Fruit fly (Drosophila melanogaster) whole organism, embryonic: ENCODE results near the gene Pvr.

Experiments used
- Abd-B ChIP-seq: fragments of 200-800 bp; sonication (Bioruptor generic); optimal IDR thresholded peaks from 2 replicates; lab custom pipeline; 2018; ENCODE audit warnings: missing biosample characterization, mild to moderate bottlenecking, missing genetic modification characterization, moderate library complexity
- Bgb ChIP-seq: fragments of 200-800 bp; sonication (Bioruptor generic); IDR thresholded peaks from 2 replicates; pipeline ENCODE4 v1.3.6; 2022; ENCODE audit warnings: missing biosample characterization, missing genetic modification characterization; ENCODE audit not compliant: partially characterized antibody
- CG10147 ChIP-seq: fragments of 200-800 bp; sonication (Bioruptor generic); optimal IDR thresholded peaks from 2 replicates; lab custom pipeline; 2019; ENCODE audit warnings: missing biosample characterization, mild to moderate bottlenecking, missing genetic modification characterization, moderate library complexity
- CG12155 ChIP-seq: fragments of 200-800 bp; sonication (Bioruptor generic); optimal IDR thresholded peaks from 3 replicates; lab custom pipeline; 2016; ENCODE audit warnings: missing biosample characterization, missing genetic modification characterization
- CG12219 ChIP-seq: fragments of 200-800 bp; sonication (Bioruptor generic); optimal IDR thresholded peaks from 3 replicates; lab custom pipeline; 2018; ENCODE audit warnings: missing biosample characterization, mild to moderate bottlenecking, missing genetic modification characterization
- CG1233 ChIP-seq: fragments of 200-800 bp; sonication (Bioruptor generic); optimal IDR thresholded peaks from 4 replicates; lab custom pipeline; 2018; ENCODE audit warnings: missing biosample characterization, mild to moderate bottlenecking, missing genetic modification characterization
- CG13123 ChIP-seq: fragments of 200-800 bp; sonication (Bioruptor generic); optimal IDR thresholded peaks from 2 replicates; lab custom pipeline; 2016; ENCODE audit warnings: missing biosample characterization, missing genetic modification characterization
- CG13296 ChIP-seq: fragments of 200-800 bp; sonication (Bioruptor generic); optimal IDR thresholded peaks from 3 replicates; lab custom pipeline; 2018; ENCODE audit warnings: missing biosample characterization, mild to moderate bottlenecking, missing genetic modification characterization
- CG1529 ChIP-seq: fragments of 200-800 bp; sonication (Bioruptor generic); optimal IDR thresholded peaks from 3 replicates; lab custom pipeline; 2018; ENCODE audit warnings: missing biosample characterization, missing genetic modification characterization
- CG15479 ChIP-seq: fragments of 200-800 bp; sonication (Bioruptor generic); optimal IDR thresholded peaks from 3 replicates; lab custom pipeline; 2019; ENCODE audit warnings: missing biosample characterization, mild to moderate bottlenecking, missing genetic modification characterization, moderate library complexity
- CG16815 ChIP-seq: fragments of 200-800 bp; sonication (Bioruptor generic); optimal IDR thresholded peaks from 3 replicates; lab custom pipeline; 2017; ENCODE audit warnings: missing biosample characterization, mild to moderate bottlenecking, missing genetic modification characterization
- CG3281 ChIP-seq: fragments of 200-800 bp; sonication (Bioruptor generic); optimal IDR thresholded peaks from 3 replicates; lab custom pipeline; 2017; ENCODE audit warnings: missing biosample characterization, mild to moderate bottlenecking, missing genetic modification characterization
- CG33213 ChIP-seq: fragments of 200-800 bp; sonication (Bioruptor generic); optimal IDR thresholded peaks from 3 replicates; lab custom pipeline; 2016; ENCODE audit warnings: missing biosample characterization, missing genetic modification characterization
- CG33557 ChIP-seq: fragments of 200-800 bp; sonication (Bioruptor generic); optimal IDR thresholded peaks from 2 replicates; lab custom pipeline; 2019; ENCODE audit warnings: missing biosample characterization, mild to moderate bottlenecking, missing genetic modification characterization, moderate library complexity
- CG3407 ChIP-seq: fragments of 200-800 bp; sonication (Bioruptor generic); optimal IDR thresholded peaks from 2 replicates; lab custom pipeline; 2018; ENCODE audit warnings: missing biosample characterization, mild to moderate bottlenecking, missing genetic modification characterization
- CG3995 ChIP-seq: fragments of 200-800 bp; sonication (Bioruptor generic); optimal IDR thresholded peaks from 3 replicates; lab custom pipeline; 2016; ENCODE audit warnings: missing biosample characterization, missing genetic modification characterization
- CG4282 ChIP-seq: fragments of 200-800 bp; sonication (Bioruptor generic); optimal IDR thresholded peaks from 2 replicates; lab custom pipeline; 2016; ENCODE audit warnings: missing biosample characterization, missing genetic modification characterization
- CG4424 ChIP-seq: fragments of 200-800 bp; sonication (Bioruptor generic); optimal IDR thresholded peaks from 3 replicates; lab custom pipeline; 2016; ENCODE audit warnings: missing biosample characterization, missing genetic modification characterization
- CG4730 ChIP-seq: fragments of 200-800 bp; sonication (Bioruptor generic); IDR thresholded peaks from 2 replicates; pipeline ENCODE4 v1.3.6; 2022; ENCODE audit warnings: missing biosample characterization, missing genetic modification characterization
- CG4820 ChIP-seq: fragments of 200-800 bp; sonication (Bioruptor generic); optimal IDR thresholded peaks from 3 replicates; lab custom pipeline; 2016; ENCODE audit warnings: missing biosample characterization, missing genetic modification characterization
- CG8924 ChIP-seq: fragments of 200-800 bp; optimal IDR thresholded peaks from 3 replicates; lab custom pipeline; 2019; ENCODE audit warnings: missing biosample characterization, mild to moderate bottlenecking, missing genetic modification characterization, moderate library complexity
- CG8944 ChIP-seq: fragments of 200-800 bp; sonication (Bioruptor generic); optimal IDR thresholded peaks from 3 replicates; lab custom pipeline; 2016; ENCODE audit warnings: missing biosample characterization, missing genetic modification characterization
- CG9215 ChIP-seq: fragments of 200-800 bp; sonication (Bioruptor generic); IDR thresholded peaks from 2 replicates; pipeline ENCODE4 v1.3.6; 2022; ENCODE audit warnings: missing biosample characterization, missing genetic modification characterization
- Dip3 ChIP-seq: fragments of 200-800 bp; sonication (Bioruptor generic); optimal IDR thresholded peaks from 3 replicates; lab custom pipeline; 2016; ENCODE audit warnings: missing biosample characterization, missing genetic modification characterization
- Dref ChIP-seq: fragments of 200-800 bp; sonication (Bioruptor generic); IDR thresholded peaks from 2 replicates; pipeline ENCODE4 v1.3.6; 2022; ENCODE audit warnings: missing biosample characterization, missing genetic modification characterization
- Ets97D ChIP-seq: fragments of 200-800 bp; sonication (Bioruptor generic); optimal IDR thresholded peaks from 3 replicates; lab custom pipeline; 2016; ENCODE audit warnings: missing biosample characterization, missing genetic modification characterization
- MTF-1 ChIP-seq: fragments of 200-800 bp; sonication (Bioruptor generic); optimal IDR thresholded peaks from 2 replicates; lab custom pipeline; 2018; ENCODE audit warnings: missing biosample characterization, mild to moderate bottlenecking, missing genetic modification characterization, borderline replicate concordance
- PHDP ChIP-seq: fragments of 200-800 bp; sonication (Bioruptor generic); optimal IDR thresholded peaks from 3 replicates; lab custom pipeline; 2018; ENCODE audit warnings: missing biosample characterization, mild to moderate bottlenecking, missing genetic modification characterization, moderate library complexity
- Scr ChIP-seq: fragments of 200-800 bp; sonication (Bioruptor generic); IDR thresholded peaks from 2 replicates; pipeline ENCODE4 v1.3.6; 2022; ENCODE audit warnings: missing biosample characterization, missing genetic modification characterization; ENCODE audit not compliant: partially characterized antibody
- Sox100B ChIP-seq: fragments of 200-800 bp; sonication (Bioruptor generic); optimal IDR thresholded peaks from 3 replicates; lab custom pipeline; 2018; ENCODE audit warnings: missing biosample characterization, mild to moderate bottlenecking, missing genetic modification characterization
- Taf1 ChIP-seq: fragments of 200-800 bp; sonication (Bioruptor generic); IDR thresholded peaks from 2 replicates; pipeline ENCODE4 v1.3.6; 2022; ENCODE audit warnings: missing biosample characterization, missing genetic modification characterization
- bcd ChIP-seq: fragments of 200-800 bp; sonication (Bioruptor generic); optimal IDR thresholded peaks from 2 replicates; lab custom pipeline; 2017; ENCODE audit warnings: missing biosample characterization, mild to moderate bottlenecking, missing genetic modification characterization
- cato ChIP-seq: fragments of 200-800 bp; sonication (Bioruptor generic); optimal IDR thresholded peaks from 2 replicates; lab custom pipeline; 2016; ENCODE audit warnings: missing biosample characterization, missing genetic modification characterization, borderline replicate concordance
- cwo ChIP-seq: fragments of 200-800 bp; sonication (Bioruptor generic); optimal IDR thresholded peaks from 3 replicates; lab custom pipeline; 2017; ENCODE audit warnings: missing biosample characterization, missing genetic modification characterization, mild to moderate bottlenecking, moderate library complexity, missing genetic modification reagents
- dpn ChIP-seq, 2 experiments: fragments of 200-800 bp; sonication (Bioruptor generic); optimal IDR thresholded peaks; 3 replicates each; lab custom pipeline; 2016; ENCODE audit warnings: missing biosample characterization in 2 of 2, missing genetic modification characterization in 2 of 2
- en ChIP-seq: fragments of 200-800 bp; sonication (Bioruptor generic); optimal IDR thresholded peaks from 2 replicates; lab custom pipeline; 2016; ENCODE audit warnings: missing biosample characterization, missing genetic modification characterization
- hkb ChIP-seq, 2 experiments: fragments of 200-800 bp in 1 of 2; fragments of >200 bp in 1 of 2; sonication (Bioruptor generic) in 1 of 2; IDR thresholded peaks in 1 of 2; optimal IDR thresholded peaks in 1 of 2; 2 replicates each; pipeline versions ENCODE4 v1.3.6 to Lab custom; 2017 to 2022; ENCODE audit warnings: missing biosample characterization in 1 of 2, missing genetic modification characterization in 1 of 2
- lbe ChIP-seq: fragments of 200-800 bp; sonication (Bioruptor generic); optimal IDR thresholded peaks from 2 replicates; lab custom pipeline; 2016; ENCODE audit warnings: missing biosample characterization, mild to moderate bottlenecking, missing genetic modification characterization
- oc ChIP-seq: fragments of 200-800 bp; sonication (Bioruptor generic); optimal IDR thresholded peaks from 2 replicates; lab custom pipeline; 2018; ENCODE audit warnings: missing biosample characterization, mild to moderate bottlenecking, missing genetic modification characterization, moderate library complexity
- p53 ChIP-seq: fragments of 200-800 bp; sonication (Bioruptor generic); optimal IDR thresholded peaks from 2 replicates; lab custom pipeline; 2016; ENCODE audit warnings: missing biosample characterization, missing genetic modification characterization
- pros ChIP-seq: fragments of 200-800 bp; sonication (Bioruptor generic); optimal IDR thresholded peaks from 3 replicates; lab custom pipeline; 2019; ENCODE audit warnings: missing biosample characterization, mild to moderate bottlenecking, missing genetic modification characterization, moderate library complexity
- pzg ChIP-seq: fragments of 200-800 bp; sonication (Bioruptor generic); optimal IDR thresholded peaks from 3 replicates; lab custom pipeline; 2018; ENCODE audit warnings: missing biosample characterization, mild to moderate bottlenecking, missing genetic modification characterization, moderate library complexity
- sd ChIP-seq: fragments of 200-800 bp; sonication (Bioruptor generic); optimal IDR thresholded peaks from 3 replicates; lab custom pipeline; 2018; ENCODE audit warnings: missing biosample characterization, mild to moderate bottlenecking, missing genetic modification characterization, moderate library complexity
- sisA ChIP-seq: fragments of 200-800 bp; sonication (Bioruptor generic); IDR thresholded peaks from 2 replicates; pipeline ENCODE4 v1.3.6; 2022; ENCODE audit warnings: missing biosample characterization, missing genetic modification characterization
- sna ChIP-seq: fragments of 200-800 bp; sonication (Bioruptor generic); IDR thresholded peaks from 2 replicates; pipeline ENCODE4 v1.3.6; 2022; ENCODE audit warnings: missing biosample characterization, missing genetic modification characterization; ENCODE audit not compliant: partially characterized antibody
- ttk ChIP-seq: fragments of 200-800 bp; sonication (Bioruptor generic); IDR thresholded peaks from 2 replicates; pipeline ENCODE4 v2.1.2; 2022; ENCODE audit warnings: missing biosample characterization, missing genetic modification characterization
- twi ChIP-seq: fragments of 200-800 bp; optimal IDR thresholded peaks from 2 replicates; lab custom pipeline; 2019; ENCODE audit warnings: missing biosample characterization, mild to moderate bottlenecking, missing genetic modification characterization, moderate library complexity
- vnd ChIP-seq: fragments of 200-800 bp; sonication (Bioruptor generic); IDR thresholded peaks from 3 replicates; pipeline ENCODE4 v1.3.6; 2022; ENCODE audit warnings: missing biosample characterization, missing genetic modification characterization; ENCODE audit not compliant: partially characterized antibody
- zfh2 ChIP-seq: fragments of 200-800 bp; sonication (Bioruptor generic); optimal IDR thresholded peaks from 2 replicates; lab custom pipeline; 2016; ENCODE audit warnings: missing biosample characterization, missing genetic modification characterization

The Pvr gene

DNA sequence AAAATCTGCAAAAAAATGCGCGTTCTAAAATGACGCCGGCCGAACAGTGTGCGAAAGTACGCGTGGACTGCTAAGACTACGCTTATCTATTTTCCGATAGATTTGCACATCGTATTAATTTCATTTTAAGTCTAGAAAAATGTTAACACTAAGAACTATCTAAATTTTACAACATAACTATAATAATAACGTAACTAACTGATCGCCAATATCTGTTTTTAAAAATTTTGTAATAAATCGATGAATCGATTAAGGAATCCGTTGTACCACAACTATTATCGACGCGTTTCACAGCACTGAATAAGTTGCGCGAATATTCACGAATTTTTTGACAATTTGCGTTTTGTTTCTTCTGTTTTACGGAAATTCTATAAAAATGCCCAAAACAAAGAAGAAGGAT lies 28.6 kb downstream of the Pvr start, which contains the start of gene Ssb-c31a (continued):
- TF ChIP-seq CG1233 (GFP tag; lab: Kevin White, UChicago) (peak; percentile 31), sna (peak; percentile 63; the same call in 1 of the 2 replicates), pzg (peak; percentile 58), vnd (GFP tag; lab: Robert Waterston, UW) (peak; percentile 70), bcd (GFP tag; lab: Kevin White, UChicago) (peak; percentile 55), CG15479 (peak; percentile 70), sisA (no peak), CG12219 (no peak), CG8944 (GFP tag; lab: Kevin White, UChicago) (no peak), en (GFP tag; lab: Kevin White, UChicago) (no peak), cwo (GFP tag; lab: Kevin White, UChicago) (peak; percentile 20), ttk (GFP tag; lab: Robert Waterston, UW) (0 out of 2 replicates have a peak, but pooled peaks have one; percentile 43), CG1529 (GFP tag; lab: Kevin White, UChicago) (peak; percentile 23), CG4730 (GFP tag; lab: Robert Waterston, UW) (no peak), PHDP (tag; lab: Kevin White, UChicago) (peak; percentile 43), CG3281 (GFP tag; lab: Kevin White, UChicago) (peak; percentile 48), CG4424 (GFP tag; lab: Kevin White, UChicago) (peak; percentile 39), lbe (GFP tag; lab: Kevin White, UChicago) (peak; percentile 73), CG3407 (GFP tag; lab: Kevin White, UChicago) (peak; percentile 18), Taf1 (GFP tag; lab: Robert Waterston, UW) (no peak), p53 (peak; percentile 36), pros (GFP tag; lab: Kevin White, UChicago) (no peak), Scr (GFP tag; lab: Robert Waterston, UW) (peak; percentile 86), sd (tag; lab: Kevin White, UChicago) (peak; percentile 61), CG33557 (GFP tag; lab: Kevin White, UChicago) (peak; percentile 44), CG12155 (GFP tag; lab: Kevin White, UChicago) (peak; percentile 56), Bgb (GFP tag; lab: Robert Waterston, UW) (peak; percentile 66), MTF-1 (GFP tag; lab: Kevin White, UChicago) (no peak), CG16815 (GFP tag; lab: Kevin White, UChicago) (peak; percentile 10), CG10147 (peak; percentile 61), CG13123 (GFP tag; lab: Kevin White, UChicago) (peak; percentile 37), Abd-B (GFP tag; lab: Kevin White, UChicago) (peak; percentile 28), zfh2 (GFP tag; lab: Kevin White, UChicago) (peak; percentile 68), Dip3 (GFP tag; lab: Kevin White, UChicago) (peak; percentile 44), CG4820 (peak; percentile 15), CG3995 (GFP tag; lab: Kevin White, UChicago) (peak; percentile 46), twi (peak; percentile 46), Dref (peak; percentile 62), oc (no peak), CG13296 (peak; percentile 62), CG33213 (GFP tag; lab: Kevin White, UChicago) (peak; percentile 10), dpn (GFP tag; optimal IDR thresholded peaks at IDR 0.05; lab: Kevin White, UChicago) (peak; percentile 48 to 57), hkb (optimal IDR thresholded peaks at IDR 0.05; lab: Kevin White, UChicago) (no peak), hkb (GFP tag; IDR thresholded peaks at IDR 0.05; lab: Robert Waterston, UW) (0 out of 2 replicates have a peak, but pooled peaks have one; percentile 34), Ets97D (peak; percentile 66), CG8924 (peak; percentile 23), cato (peak; percentile 11), CG9215 (GFP tag; lab: Robert Waterston, UW) (peak; percentile 57), CG4282 (no peak), Sox100B (GFP tag; lab: Kevin White, UChicago) (peak; percentile 43)
